Fruit fly (Drosophila melanogaster) whole organism, embryonic: Measurements from ENCODE around the gene CG14357.
A peak's percentile ranks its signal among the peaks of the same experiment; 100 is the strongest.

Source experiments
- Awh ChIP-seq: fragments of 200-800 bp; sonication (Bioruptor generic); IDR thresholded peaks from 2 replicates; pipeline ENCODE4, ENCODE4 v1.3.6; 2022; ENCODE audit warnings: missing biosample characterization, missing genetic modification characterization
- Bteb2 ChIP-seq: fragments of 200-800 bp; sonication (Bioruptor generic); optimal IDR thresholded peaks from 2 replicates; lab custom pipeline; 2016; ENCODE audit warnings: missing biosample characterization, missing genetic modification characterization
- CG10462 ChIP-seq: fragments of 200-800 bp; sonication (Bioruptor generic); optimal IDR thresholded peaks from 2 replicates; lab custom pipeline; 2016; ENCODE audit warnings: missing biosample characterization, missing genetic modification characterization
- CG11456 ChIP-seq: fragments of 200-800 bp; sonication (Bioruptor generic); IDR thresholded peaks from 3 replicates; pipeline ENCODE4 v1.3.6; 2022; ENCODE audit warnings: missing biosample characterization, missing genetic modification characterization
- CG16815 ChIP-seq: fragments of 200-800 bp; sonication (Bioruptor generic); optimal IDR thresholded peaks from 3 replicates; lab custom pipeline; 2017; ENCODE audit warnings: missing biosample characterization, mild to moderate bottlenecking, missing genetic modification characterization
- CG2199 ChIP-seq: fragments of 200-800 bp; sonication (Bioruptor generic); IDR thresholded peaks from 3 replicates; pipeline ENCODE4 v1.3.6; 2022; ENCODE audit warnings: missing biosample characterization, missing genetic modification characterization
- CG2202 ChIP-seq: fragments of 200-800 bp; sonication (Bioruptor generic); optimal IDR thresholded peaks from 2 replicates; lab custom pipeline; 2018; ENCODE audit warnings: missing biosample characterization, mild to moderate bottlenecking, missing genetic modification characterization
- CG33213 ChIP-seq: fragments of 200-800 bp; sonication (Bioruptor generic); optimal IDR thresholded peaks from 3 replicates; lab custom pipeline; 2016; ENCODE audit warnings: missing biosample characterization, missing genetic modification characterization
- CG5180 ChIP-seq: fragments of 200-800 bp; sonication (Bioruptor generic); optimal IDR thresholded peaks from 3 replicates; lab custom pipeline; 2017; ENCODE audit warnings: missing biosample characterization, missing genetic modification characterization, mild to moderate bottlenecking, moderate library complexity, missing genetic modification reagents
- CG6175 ChIP-seq: fragments of 200-800 bp; sonication (Bioruptor generic); IDR thresholded peaks from 3 replicates; pipeline ENCODE4 v1.3.6; 2022; ENCODE audit warnings: missing biosample characterization, missing genetic modification characterization
- CG7786 ChIP-seq: fragments of 200-800 bp; sonication (Bioruptor generic); optimal IDR thresholded peaks from 2 replicates; lab custom pipeline; 2016; ENCODE audit warnings: missing biosample characterization, missing genetic modification characterization
- CG7839 ChIP-seq: fragments of 200-800 bp; sonication (Bioruptor generic); optimal IDR thresholded peaks from 3 replicates; lab custom pipeline; 2018; ENCODE audit warnings: missing biosample characterization, mild to moderate bottlenecking, missing genetic modification characterization, moderate library complexity
- CG7987 ChIP-seq: fragments of 200-800 bp; sonication (Bioruptor generic); optimal IDR thresholded peaks from 2 replicates; lab custom pipeline; 2018; ENCODE audit warnings: missing biosample characterization, mild to moderate bottlenecking, missing genetic modification characterization, moderate library complexity
- CG9437 ChIP-seq: fragments of 200-800 bp; sonication (Bioruptor generic); optimal IDR thresholded peaks from 2 replicates; lab custom pipeline; 2018; ENCODE audit warnings: missing biosample characterization, mild to moderate bottlenecking, missing genetic modification characterization
- CG9797 ChIP-seq: fragments of 200-800 bp; sonication (Bioruptor generic); optimal IDR thresholded peaks from 3 replicates; lab custom pipeline; 2018; ENCODE audit warnings: missing biosample characterization, mild to moderate bottlenecking, missing genetic modification characterization
- D ChIP-seq, 2 experiments: fragments of 200-800 bp in 1 of 2; fragments of >200 bp in 1 of 2; sonication (Bioruptor generic) in 1 of 2; optimal IDR thresholded peaks; 2 replicates in 1 of 2; 3 replicates in 1 of 2; lab custom pipeline; 2017; ENCODE audit warnings: mild to moderate bottlenecking in 1 of 2, missing biosample characterization in 1 of 2, missing genetic modification characterization in 1 of 2, missing genetic modification reagents in 1 of 2
- D19B ChIP-seq: fragments of 200-800 bp; sonication (Bioruptor generic); optimal IDR thresholded peaks from 2 replicates; lab custom pipeline; 2017; ENCODE audit warnings: missing biosample characterization, mild to moderate bottlenecking, missing genetic modification characterization
- Dek ChIP-seq: fragments of 200-800 bp; sonication (Bioruptor generic); optimal IDR thresholded peaks from 3 replicates; lab custom pipeline; 2019; ENCODE audit warnings: missing biosample characterization, mild to moderate bottlenecking, missing genetic modification characterization, moderate library complexity
- Dp ChIP-seq: fragments of 200-800 bp; sonication (Bioruptor generic); optimal IDR thresholded peaks from 2 replicates; lab custom pipeline; 2018; ENCODE audit warnings: missing biosample characterization, mild to moderate bottlenecking, missing genetic modification characterization, moderate library complexity
- H2.0 ChIP-seq: fragments of 200-800 bp; sonication (Bioruptor generic); IDR thresholded peaks from 2 replicates; pipeline ENCODE4 v1.3.6; 2022; ENCODE audit warnings: missing biosample characterization, missing genetic modification characterization
- HLH3B ChIP-seq: fragments of 200-800 bp; sonication (Bioruptor generic); IDR thresholded peaks from 2 replicates; pipeline ENCODE4 v1.3.6; 2022; ENCODE audit warnings: missing biosample characterization, missing genetic modification characterization
- Hsf ChIP-seq: fragments of 200-800 bp; sonication (Bioruptor generic); optimal IDR thresholded peaks from 3 replicates; lab custom pipeline; 2016; ENCODE audit warnings: missing biosample characterization, missing genetic modification characterization
- MESR4 ChIP-seq: fragments of 200-800 bp; sonication (Bioruptor generic); optimal IDR thresholded peaks from 2 replicates; lab custom pipeline; 2018; ENCODE audit warnings: missing biosample characterization, mild to moderate bottlenecking, missing genetic modification characterization, moderate library complexity
- MTF-1 ChIP-seq: fragments of 200-800 bp; sonication (Bioruptor generic); optimal IDR thresholded peaks from 2 replicates; lab custom pipeline; 2018; ENCODE audit warnings: missing biosample characterization, mild to moderate bottlenecking, missing genetic modification characterization, borderline replicate concordance
- NC2β ChIP-seq: fragments of 200-800 bp; sonication (Bioruptor generic); optimal IDR thresholded peaks from 2 replicates; lab custom pipeline; 2016; ENCODE audit warnings: missing biosample characterization, missing genetic modification characterization
- TFAM ChIP-seq: fragments of 200-800 bp; sonication (Bioruptor generic); optimal IDR thresholded peaks from 2 replicates; lab custom pipeline; 2017; ENCODE audit warnings: missing biosample characterization, missing genetic modification characterization, inconsistent platforms
- amos ChIP-seq: fragments of 200-800 bp; sonication (Bioruptor generic); IDR thresholded peaks from 2 replicates; pipeline ENCODE4 v1.3.6; 2022; ENCODE audit warnings: missing biosample characterization, missing genetic modification characterization; ENCODE audit not compliant: partially characterized antibody
- bcd ChIP-seq: fragments of 200-800 bp; sonication (Bioruptor generic); optimal IDR thresholded peaks from 2 replicates; lab custom pipeline; 2017; ENCODE audit warnings: missing biosample characterization, mild to moderate bottlenecking, missing genetic modification characterization
- cato ChIP-seq: fragments of 200-800 bp; sonication (Bioruptor generic); optimal IDR thresholded peaks from 2 replicates; lab custom pipeline; 2016; ENCODE audit warnings: missing biosample characterization, missing genetic modification characterization, borderline replicate concordance
- caup ChIP-seq: fragments of 200-800 bp; sonication (Bioruptor generic); optimal IDR thresholded peaks from 3 replicates; lab custom pipeline; 2017; ENCODE audit warnings: missing biosample characterization, mild to moderate bottlenecking, missing genetic modification characterization, moderate library complexity; ENCODE audit not compliant: severe bottlenecking
- chinmo ChIP-seq: fragments of 200-800 bp; sonication (Bioruptor generic); IDR thresholded peaks from 4 replicates; pipeline ENCODE4 v1.3.6; 2022; ENCODE audit warnings: missing biosample characterization, missing genetic modification characterization; ENCODE audit not compliant: partially characterized antibody
- corto ChIP-seq: fragments of 200-800 bp; sonication (Bioruptor generic); optimal IDR thresholded peaks from 2 replicates; lab custom pipeline; 2016; ENCODE audit warnings: missing biosample characterization, mild to moderate bottlenecking, missing genetic modification characterization, moderate library complexity
- dmrt99B ChIP-seq: fragments of 200-800 bp; sonication (Bioruptor generic); optimal IDR thresholded peaks from 2 replicates; lab custom pipeline; 2018; ENCODE audit warnings: missing biosample characterization, mild to moderate bottlenecking, missing genetic modification characterization, moderate library complexity
- dpn ChIP-seq, 2 experiments: fragments of 200-800 bp; sonication (Bioruptor generic); optimal IDR thresholded peaks; 3 replicates each; lab custom pipeline; 2016; ENCODE audit warnings: missing biosample characterization in 2 of 2, missing genetic modification characterization in 2 of 2
- exex ChIP-seq: fragments of 200-800 bp; sonication (Bioruptor generic); optimal IDR thresholded peaks from 4 replicates; lab custom pipeline; 2018; ENCODE audit warnings: missing biosample characterization, mild to moderate bottlenecking, missing genetic modification characterization, moderate library complexity
- eyg ChIP-seq: fragments of 200-800 bp; sonication (Bioruptor generic); optimal IDR thresholded peaks from 3 replicates; lab custom pipeline; 2016; ENCODE audit warnings: missing biosample characterization, missing genetic modification characterization
- fd64A ChIP-seq: fragments of 200-800 bp; sonication (Bioruptor generic); optimal IDR thresholded peaks from 3 replicates; lab custom pipeline; 2018; ENCODE audit warnings: missing biosample characterization, mild to moderate bottlenecking, missing genetic modification characterization
- klu ChIP-seq: fragments of 200-800 bp; sonication (Bioruptor generic); IDR thresholded peaks from 2 replicates; pipeline ENCODE4 v1.3.6; 2022; ENCODE audit warnings: missing biosample characterization, missing genetic modification characterization
- nerfin-1 ChIP-seq: fragments of 200-800 bp; sonication (Bioruptor generic); optimal IDR thresholded peaks from 3 replicates; lab custom pipeline; 2019; ENCODE audit warnings: missing biosample characterization, mild to moderate bottlenecking, missing genetic modification characterization, moderate library complexity
- odd ChIP-seq: fragments of 200-800 bp; sonication (Bioruptor generic); optimal IDR thresholded peaks from 2 replicates; lab custom pipeline; 2017; ENCODE audit warnings: missing biosample characterization, mild to moderate bottlenecking, missing genetic modification characterization
- onecut ChIP-seq: fragments of 200-800 bp; sonication (Bioruptor generic); IDR thresholded peaks from 2 replicates; pipeline ENCODE4 v1.3.6; 2022; ENCODE audit warnings: missing biosample characterization, missing genetic modification characterization
- p53 ChIP-seq: fragments of 200-800 bp; sonication (Bioruptor generic); optimal IDR thresholded peaks from 2 replicates; lab custom pipeline; 2016; ENCODE audit warnings: missing biosample characterization, missing genetic modification characterization
- pan ChIP-seq, 4 experiments: fragments of >200 bp in 3 of 4; fragments of 200-800 bp in 1 of 4; sonication (Bioruptor generic) in 1 of 4; optimal IDR thresholded peaks in 3 of 4; IDR thresholded peaks in 1 of 4; 2 replicates each; pipeline versions ENCODE4 v1.3.6 to Lab custom; 2017 to 2022; ENCODE audit warnings: missing biosample characterization in 2 of 4, missing genetic modification characterization in 2 of 4, mixed read lengths in 1 of 4
- pho ChIP-seq: fragments of 200-800 bp; sonication (Bioruptor generic); optimal IDR thresholded peaks from 2 replicates; lab custom pipeline; 2016; ENCODE audit warnings: missing biosample characterization, missing genetic modification characterization
- so ChIP-seq: fragments of 200-800 bp; sonication (Bioruptor generic); IDR thresholded peaks from 3 replicates; pipeline ENCODE4 v1.3.6; 2022; ENCODE audit warnings: missing biosample characterization, missing genetic modification characterization
- tx ChIP-seq: fragments of 200-800 bp; sonication (Bioruptor generic); optimal IDR thresholded peaks from 2 replicates; lab custom pipeline; 2016; ENCODE audit warnings: missing biosample characterization, missing genetic modification characterization
- wek ChIP-seq: fragments of 200-800 bp; sonication (Bioruptor generic); optimal IDR thresholded peaks from 3 replicates; lab custom pipeline; 2018; ENCODE audit warnings: missing biosample characterization, mild to moderate bottlenecking, missing genetic modification characterization, moderate library complexity
- zfh2 ChIP-seq: fragments of 200-800 bp; sonication (Bioruptor generic); optimal IDR thresholded peaks from 2 replicates; lab custom pipeline; 2016; ENCODE audit warnings: missing biosample characterization, missing genetic modification characterization

CG14357 gene

dm6 chr3R:14088887-14089567 is 22.9 kb downstream of the CG14357 start, which contains the start of gene Npc2b (continued):
- TF ChIP-seq dmrt99B (tag; lab: Kevin White, UChicago), result peak; percentile 58
- no peak for TF ChIP-seq TFAM
- TF ChIP-seq onecut (GFP tag; lab: Robert Waterston, UW), result peak; percentile 53
- TF ChIP-seq HLH3B, result 0 out of 2 replicates have a peak, but pooled peaks have one; percentile 34
- TF ChIP-seq dpn (GFP tag; optimal IDR thresholded peaks at IDR 0.05; lab: Kevin White, UChicago), result peak; percentile 54 to 76
- peak; percentile 80 for TF ChIP-seq amos (GFP tag; lab: Robert Waterston, UW)
- no peak for TF ChIP-seq pan (optimal IDR thresholded peaks at IDR 0.05; lab: Kevin White, UChicago)
- TF ChIP-seq pan (GFP tag; optimal IDR thresholded peaks at IDR 0.05 in 1 of 2, IDR thresholded peaks at IDR 0.05 in 1 of 2), result no peak
- TF ChIP-seq CG11456 (GFP tag; lab: Robert Waterston, UW), result peak; percentile 81
- TF ChIP-seq CG2199 (GFP tag; lab: Robert Waterston, UW), result peak; percentile 83
- TF ChIP-seq p53 (GFP tag; lab: Kevin White, UChicago), result no peak
- TF ChIP-seq klu (GFP tag; lab: Robert Waterston, UW), result 0 out of 2 replicates have a peak, but pooled peaks have one; percentile 14
- no peak for TF ChIP-seq nerfin-1 (tag; lab: Kevin White, UChicago)
- TF ChIP-seq eyg (GFP tag; lab: Kevin White, UChicago), result peak; percentile 3
- TF ChIP-seq pho (GFP tag; lab: Kevin White, UChicago), result peak; percentile 41
- no peak for TF ChIP-seq Awh
- peak; percentile 11 for TF ChIP-seq wek
- peak; percentile 21 for TF ChIP-seq CG16815 (GFP tag; lab: Kevin White, UChicago)
- TF ChIP-seq Dek (tag; lab: Kevin White, UChicago), result peak; percentile 81
- no peak for TF ChIP-seq fd64A (GFP tag; lab: Kevin White, UChicago)
- TF ChIP-seq caup, result peak; percentile 44
- TF ChIP-seq zfh2 (GFP tag; lab: Kevin White, UChicago), result peak; percentile 34
- peak; percentile 15 for TF ChIP-seq tx (GFP tag; lab: Kevin White, UChicago)
- TF ChIP-seq MESR4 (GFP tag; lab: Kevin White, UChicago), result no peak
- TF ChIP-seq NC2β (GFP tag; lab: Kevin White, UChicago), result peak; percentile 46
- peak; percentile 54 for TF ChIP-seq MTF-1 (GFP tag; lab: Kevin White, UChicago)
- TF ChIP-seq CG33213 (GFP tag; lab: Kevin White, UChicago), result peak; percentile 67
- TF ChIP-seq chinmo (GFP tag; lab: Robert Waterston, UW), result no peak
- TF ChIP-seq corto (GFP tag; lab: Kevin White, UChicago), result no peak
- no peak for TF ChIP-seq odd (GFP tag; lab: Kevin White, UChicago)
- peak; percentile 61 for TF ChIP-seq H2.0 (GFP tag; lab: Robert Waterston, UW)
- TF ChIP-seq CG5180 (GFP tag; lab: Kevin White, UChicago), result no peak
- peak; percentile 31 for TF ChIP-seq bcd (GFP tag; lab: Kevin White, UChicago)
- no peak for TF ChIP-seq D (optimal IDR thresholded peaks at IDR 0.05; lab: Kevin White, UChicago)
- peak; percentile 26 for TF ChIP-seq D (GFP tag; optimal IDR thresholded peaks at IDR 0.05; lab: Kevin White, UChicago)
- no peak for TF ChIP-seq CG2202 (tag; lab: Kevin White, UChicago)
- peak; percentile 11 for TF ChIP-seq CG7786 (GFP tag; lab: Kevin White, UChicago)
- TF ChIP-seq D19B, result no peak
- no peak for TF ChIP-seq CG9797 (GFP tag; lab: Kevin White, UChicago)
- peak; percentile 4 for TF ChIP-seq Bteb2
- peak; percentile 67 for TF ChIP-seq Hsf (GFP tag; lab: Kevin White, UChicago)
- peak; percentile 54 for TF ChIP-seq CG7839 (tag; lab: Kevin White, UChicago)
- TF ChIP-seq CG6175 (GFP tag; lab: Robert Waterston, UW), result no peak
- no peak for TF ChIP-seq CG10462
- TF ChIP-seq CG9437 (GFP tag; lab: Kevin White, UChicago), result no peak
- TF ChIP-seq CG7987 (GFP tag; lab: Kevin White, UChicago), result peak; percentile 50
- peak; percentile 20 for TF ChIP-seq exex (tag; lab: Kevin White, UChicago)
- peak; percentile 43 for TF ChIP-seq Dp (GFP tag; lab: Kevin White, UChicago)
- TF ChIP-seq cato (GFP tag; lab: Kevin White, UChicago), result no peak
- TF ChIP-seq so (GFP tag; lab: Robert Waterston, UW), result no peak
